Worm (Caenorhabditis elegans) whole organism, L4 larva: Measurements from ENCODE around the gene bet-2.

Experiments used
- aha-1 ChIP-seq: fragments of 150-350 bp; peaks from one replicate; lab custom pipeline; 2014; ENCODE audit warnings: missing biosample characterization, missing genetic modification characterization
- ces-1 ChIP-seq: fragments of 150-350 bp; sonication (generic microtip); optimal IDR thresholded peaks from 4 replicates; lab custom pipeline; 2014; ENCODE audit warnings: missing biosample characterization, missing genetic modification reagents, missing genetic modification characterization
- dpl-1 ChIP-seq: fragments of 150-350 bp; optimal IDR thresholded peaks from 2 replicates; lab custom pipeline; 2014; ENCODE audit warnings: missing biosample characterization, missing genetic modification reagents, missing genetic modification characterization
- hlh-30 ChIP-seq: sonication (generic microtip); optimal IDR thresholded peaks from 2 replicates; lab custom pipeline; 2017; ENCODE audit warnings: antibody characterized with exemption, mild to moderate bottlenecking, missing genetic modification characterization, missing compliant biosample characterization; ENCODE audit not compliant: insufficient read depth
- hmg-1.1 ChIP-seq: fragments of 200-800 bp; sonication (Bioruptor generic); IDR thresholded peaks from 2 replicates; pipeline ENCODE4 v1.3.6; 2022; ENCODE audit warnings: missing genetic modification reagents, missing genetic modification characterization, missing compliant biosample characterization
- lin-15B ChIP-seq: fragments of 150-350 bp; sonication (generic microtip); optimal IDR thresholded peaks from 3 replicates; lab custom pipeline; 2014; ENCODE audit warnings: missing biosample characterization, missing genetic modification characterization
- mdt-29 ChIP-seq: fragments of 200-800 bp; sonication (Bioruptor generic); IDR thresholded peaks from 2 replicates; pipeline ENCODE4 v1.3.6; 2022; ENCODE audit warnings: missing genetic modification reagents, missing genetic modification characterization, missing compliant biosample characterization

- no peak for TF ChIP-seq hlh-30 (tag; lab: Kevin White, UChicago)
- peak; percentile 96 for TF ChIP-seq aha-1 (tag; lab: Kevin White, UChicago)
- no peak for TF ChIP-seq ces-1 (GFP tag; lab: Kevin White, UChicago)
- TF ChIP-seq hmg-1.1: peak; percentile 46
- no peak for TF ChIP-seq lin-15B (tag; lab: Kevin White, UChicago)
- peak; percentile 23 for TF ChIP-seq dpl-1 (GFP tag; lab: Kevin White, UChicago)
- no peak for TF ChIP-seq mdt-29 (GFP tag; lab: Robert Waterston, UW)
Observed at ce11 chrX:10576410-10576809, 7.3 kb downstream of the bet-2 start.
